Worm (Caenorhabditis elegans): Measurements from ENCODE around the gene Y39G8B.1.
A peak's percentile ranks its signal among the peaks of the same experiment; 100 is the strongest.

Y39G8B.1 gene

ce11 chrII:13962319-13962718 lies 11.3 kb downstream of the Y39G8B.1 start, which contains the start of gene rpi-1:
TSS of gene rpi-1 (minus strand) at chrII:13962419.
- TF ChIP-seq nhr-41 (GFP tag; IDR thresholded peaks at IDR 0.05): no peak
- TF ChIP-seq lsy-2 (tag; optimal IDR thresholded peaks at IDR 0.05): no peak
- no peak for TF ChIP-seq egl-27 (tag; optimal IDR thresholded peaks at IDR 0.05)
- no peak for TF ChIP-seq lin-38 (GFP tag; IDR thresholded peaks at IDR 0.05)
- TF ChIP-seq ztf-11 (tag; optimal IDR thresholded peaks at IDR 0.05): no peak

- TF ChIP-seq set-16 (GFP tag; IDR thresholded peaks at IDR 0.05): peak; percentile 54; the same call in 1 of the 2 replicates
- no peak for TF ChIP-seq unc-62 (GFP tag; optimal IDR thresholded peaks at IDR 0.05 in 1 of 2)
- no peak for TF ChIP-seq unc-62 (tag; optimal IDR thresholded peaks at IDR 0.05)
These were observed 12.0 kb downstream of the Y39G8B.1 start for ce11 chrII:13961567-13961966.

ce11 chrII:13958359-13958758 lies 15.3 kb downstream of the Y39G8B.1 start:
- TF ChIP-seq nhr-102 (tag; optimal IDR thresholded peaks at IDR 0.05) (peak; percentile 14), ceh-32 (tag; optimal IDR thresholded peaks at IDR 0.05; ENCODE audit: poor library complexity) (no peak), lsy-2 (tag; optimal IDR thresholded peaks at IDR 0.05) (peak in 1 of 2 experiments; percentile 19), lin-38 (GFP tag; IDR thresholded peaks at IDR 0.05) (0 out of 2 replicates have a peak, but pooled peaks have one; percentile 33), dmd-6 (GFP tag; IDR thresholded peaks at IDR 0.05) (peak; percentile 76; the same call in 1 of the 2 replicates), daf-16 (GFP tag; optimal IDR thresholded peaks at IDR 0.05) (no peak), daf-16 (tag; optimal IDR thresholded peaks at IDR 0.05) (peak; percentile 18), hlh-11 (tag; optimal IDR thresholded peaks at IDR 0.05) (peak; percentile 6), spr-1 (tag; optimal IDR thresholded peaks at IDR 0.05) (no peak), skn-1 (tag; optimal IDR thresholded peaks at IDR 0.05) (no peak), dve-1 (tag; optimal IDR thresholded peaks at IDR 0.05; ENCODE audit: insufficient read depth) (peak; percentile 42)

- no peak for TF ChIP-seq lir-3 (tag; optimal IDR thresholded peaks at IDR 0.05)
- peak; percentile 67 for TF ChIP-seq tra-1 (GFP tag; IDR thresholded peaks at IDR 0.05)
- TF ChIP-seq daf-12 (tag; optimal IDR thresholded peaks at IDR 0.05): no peak
- TF ChIP-seq Y48G9A.11 (GFP tag; IDR thresholded peaks at IDR 0.05): no peak
- TF ChIP-seq F10B5.3 (tag; optimal IDR thresholded peaks at IDR 0.05): no peak
- peak; percentile 64 for TF ChIP-seq hlh-11 (tag; optimal IDR thresholded peaks at IDR 0.05)
- TF ChIP-seq nhr-28 (tag; optimal IDR thresholded peaks at IDR 0.05): peak; percentile 65
- peak; percentile 77 for TF ChIP-seq dmd-6 (GFP tag; IDR thresholded peaks at IDR 0.05)
- TF ChIP-seq nhr-10 (tag; optimal IDR thresholded peaks at IDR 0.05): no peak
- no peak for TF ChIP-seq lsy-2 (tag; optimal IDR thresholded peaks at IDR 0.05)
- TF ChIP-seq nhr-25 (tag; optimal IDR thresholded peaks at IDR 0.05; ENCODE audit: borderline replicate concordance, insufficient read depth): no peak
- TF ChIP-seq pqm-1 (tag; optimal IDR thresholded peaks at IDR 0.05): peak; percentile 44
- TF ChIP-seq gei-8 (GFP tag; optimal IDR thresholded peaks at IDR 0.05): peak; percentile 21
- TF ChIP-seq snpc-4 (tag; optimal IDR thresholded peaks at IDR 0.05): no peak
- TF ChIP-seq ZK546.5 (tag; optimal IDR thresholded peaks at IDR 0.05): no peak
- no peak for TF ChIP-seq hif-1 (tag; optimal IDR thresholded peaks at IDR 0.05)
- TF ChIP-seq jun-1 (tag; optimal IDR thresholded peaks at IDR 0.05): no peak
- peak; percentile 62; the same call in 1 of the 2 replicates for TF ChIP-seq php-3 (GFP tag; IDR thresholded peaks at IDR 0.05)
- TF ChIP-seq nhr-77 (tag; optimal IDR thresholded peaks at IDR 0.05): peak; percentile 45
- no peak for TF ChIP-seq nhr-41 (GFP tag; IDR thresholded peaks at IDR 0.05)
- TF ChIP-seq mdt-29 (GFP tag; IDR thresholded peaks at IDR 0.05): no peak
- TF ChIP-seq dve-1 (tag; optimal IDR thresholded peaks at IDR 0.05; ENCODE audit: insufficient read depth): peak; percentile 64
- no peak for TF ChIP-seq Y75B8A.6 (GFP tag; IDR thresholded peaks at IDR 0.05)
- no peak for TF ChIP-seq daf-19 (GFP tag; conservative IDR thresholded peaks at IDR 0.05)
- peak; percentile 0 for TF ChIP-seq nhr-48 (tag; optimal IDR thresholded peaks at IDR 0.05)
- TF ChIP-seq ceh-62 (tag; optimal IDR thresholded peaks at IDR 0.05): no peak
- no peak for TF ChIP-seq zfp-3 (GFP tag; conservative IDR thresholded peaks at IDR 0.05)
- no peak for TF ChIP-seq ztf-7 (tag; optimal IDR thresholded peaks at IDR 0.05)
- TF ChIP-seq egl-27 (tag; optimal IDR thresholded peaks at IDR 0.05): no peak
- TF ChIP-seq daf-16 (GFP tag; optimal IDR thresholded peaks at IDR 0.05): no peak
- TF ChIP-seq daf-16 (tag; optimal IDR thresholded peaks at IDR 0.05): peak; percentile 61
These were observed 16.2 kb downstream of the Y39G8B.1 start, which contains the start of gene zip-3 for ce11 chrII:13957437-13957836. TSS of gene zip-3 (minus strand) at chrII:13957457.

Data from whole organism, L4 larva.